Worm (Caenorhabditis elegans) whole organism, early embryonic: ENCODE data around the gene C28H8.2.

Source experiments
- F13C5.2 ChIP-seq: sonication (generic microtip); optimal IDR thresholded peaks from 2 replicates; lab custom pipeline; 2017; ENCODE audit warnings: mild to moderate bottlenecking, missing genetic modification characterization, inconsistent platforms, missing compliant biosample characterization
- aly-1 ChIP-seq: sonication (generic microtip); optimal IDR thresholded peaks from 2 replicates; lab custom pipeline; 2016; ENCODE audit warnings: missing genetic modification characterization, missing compliant biosample characterization
- ama-1 ChIP-seq: fragments of 150-350 bp; optimal IDR thresholded peaks from 2 replicates; lab custom pipeline; 2014
- hmbx-1 ChIP-seq: sonication (generic microtip); optimal IDR thresholded peaks from 2 replicates; lab custom pipeline; 2016; ENCODE audit warnings: mild to moderate bottlenecking, missing genetic modification characterization, missing compliant biosample characterization
- hmg-4 ChIP-seq: fragments of 200-800 bp; sonication (Bioruptor generic); optimal IDR thresholded peaks from 2 replicates; lab custom pipeline; 2018; ENCODE audit warnings: mild to moderate bottlenecking, missing genetic modification characterization, missing compliant biosample characterization
- pes-1 ChIP-seq: fragments of 200-800 bp; sonication (Bioruptor generic); IDR thresholded peaks from 2 replicates; pipeline ENCODE4 v1.3.6; 2022; ENCODE audit warnings: missing genetic modification reagents, missing genetic modification characterization, missing compliant biosample characterization
- scrt-1 ChIP-seq: fragments of 200-800 bp; sonication (Bioruptor generic); IDR thresholded peaks from 2 replicates; pipeline ENCODE4 v1.3.6; 2022; ENCODE audit warnings: missing genetic modification characterization, missing compliant biosample characterization
- sea-1 ChIP-seq: fragments of 200-800 bp; sonication (Bioruptor generic); conservative IDR thresholded peaks from 2 replicates; pipeline ENCODE4 v1.3.6; 2022; ENCODE audit warnings: missing genetic modification characterization, missing compliant biosample characterization
- tbx-11 ChIP-seq: fragments of 200-800 bp; sonication (Bioruptor generic); IDR thresholded peaks from 2 replicates; pipeline ENCODE4 v1.3.6; 2022; ENCODE audit warnings: missing genetic modification characterization, missing compliant biosample characterization

DNA sequence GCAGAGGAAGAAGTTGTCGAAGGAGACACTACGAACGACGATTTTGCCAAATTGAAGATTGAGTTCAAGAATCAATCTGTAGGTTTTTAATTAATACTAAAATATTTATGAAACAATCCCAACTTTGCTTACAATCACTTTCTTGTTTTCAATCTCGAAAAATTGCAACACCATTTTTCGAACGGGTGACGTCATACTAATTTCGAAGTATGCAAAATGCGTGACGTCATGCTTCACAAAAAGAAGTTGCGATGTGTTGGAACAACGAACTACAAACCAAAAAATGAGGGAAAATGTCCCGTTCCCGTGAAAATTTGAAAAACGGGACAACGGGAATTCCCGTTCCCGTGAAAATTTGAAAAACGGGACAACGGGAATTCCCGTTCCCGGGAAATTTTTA lies 47.5 kb downstream of the C28H8.2 start:
- TF ChIP-seq hmbx-1 (no peak), ama-1 (no peak), scrt-1 (GFP tag; lab: Robert Waterston, UW) (no peak), F13C5.2 (tag; lab: Kevin White, UChicago) (no peak), aly-1 (no peak), tbx-11 (no peak), pes-1 (GFP tag; lab: Robert Waterston, UW) (no peak), sea-1 (GFP tag; lab: Robert Waterston, UW) (no peak), hmg-4 (no peak)
